Worm (Caenorhabditis elegans) whole organism, late embryonic: ENCODE measurements around the gene C07B5.4.

Source experiments
- C08G9.2 ChIP-seq: sonication (generic microtip); optimal IDR thresholded peaks from 2 replicates; lab custom pipeline; 2016; ENCODE audit warnings: mild to moderate bottlenecking, missing genetic modification characterization, moderate library complexity, missing compliant biosample characterization
- ceh-18 ChIP-seq: sonication (generic microtip); optimal IDR thresholded peaks from 2 replicates; lab custom pipeline; 2016; ENCODE audit warnings: missing genetic modification characterization, missing compliant biosample characterization
- ceh-22 ChIP-seq: sonication (generic microtip); optimal IDR thresholded peaks from 2 replicates; lab custom pipeline; 2017; ENCODE audit warnings: missing biosample characterization, missing genetic modification characterization
- ceh-31 ChIP-seq: sonication (generic microtip); optimal IDR thresholded peaks from 2 replicates; lab custom pipeline; 2016; ENCODE audit warnings: missing genetic modification characterization, missing compliant biosample characterization
- ceh-34 ChIP-seq: sonication (generic microtip); optimal IDR thresholded peaks from 2 replicates; lab custom pipeline; 2016; ENCODE audit warnings: mild to moderate bottlenecking, missing genetic modification characterization, missing compliant biosample characterization
- ceh-6 ChIP-seq: fragments of 200-800 bp; sonication (Bioruptor generic); optimal IDR thresholded peaks from 2 replicates; lab custom pipeline; 2018; ENCODE audit warnings: mild to moderate bottlenecking, missing genetic modification characterization, missing compliant biosample characterization
- che-1 ChIP-seq: sonication (generic microtip); optimal IDR thresholded peaks from 2 replicates; lab custom pipeline; 2016; ENCODE audit warnings: mild to moderate bottlenecking, missing genetic modification characterization, missing compliant biosample characterization
- dmd-4 ChIP-seq: sonication (generic microtip); optimal IDR thresholded peaks from 2 replicates; lab custom pipeline; 2016; ENCODE audit warnings: borderline replicate concordance, missing genetic modification characterization, missing compliant biosample characterization
- ets-4 ChIP-seq: sonication (generic microtip); optimal IDR thresholded peaks from 2 replicates; lab custom pipeline; 2016; ENCODE audit warnings: missing genetic modification characterization, missing compliant biosample characterization
- fax-1 ChIP-seq: sonication (generic microtip); optimal IDR thresholded peaks from 2 replicates; lab custom pipeline; 2016; ENCODE audit warnings: missing genotype, missing genetic modification characterization, missing compliant biosample characterization
- fkh-10 ChIP-seq: fragments of 150-350 bp; optimal IDR thresholded peaks from 2 replicates; lab custom pipeline; 2014; ENCODE audit warnings: missing biosample characterization, missing genetic modification reagents, missing genetic modification characterization
- hlh-13 ChIP-seq: fragments of 200-800 bp; sonication (Bioruptor generic); optimal IDR thresholded peaks from 2 replicates; lab custom pipeline; 2018; ENCODE audit warnings: mild to moderate bottlenecking, missing genetic modification characterization, missing compliant biosample characterization
- nfya-1 ChIP-seq: sonication (generic microtip); optimal IDR thresholded peaks from 2 replicates; lab custom pipeline; 2017; ENCODE audit warnings: missing genetic modification characterization, mild to moderate bottlenecking, missing compliant biosample characterization, antibody characterized with exemption, moderate library complexity
- nhr-11 ChIP-seq: fragments of 150-350 bp; optimal IDR thresholded peaks from 2 replicates; lab custom pipeline; 2014; ENCODE audit warnings: missing biosample characterization, missing genetic modification characterization
- odd-2 ChIP-seq: sonication (generic microtip); optimal IDR thresholded peaks from 2 replicates; lab custom pipeline; 2017; ENCODE audit warnings: antibody characterized with exemption, mild to moderate bottlenecking, missing genetic modification characterization, missing compliant biosample characterization
- pha-2 ChIP-seq: sonication (generic microtip); optimal IDR thresholded peaks from 2 replicates; lab custom pipeline; 2017; ENCODE audit warnings: mild to moderate bottlenecking, missing genetic modification characterization, missing compliant biosample characterization
- pqm-1 ChIP-seq: sonication (generic microtip); optimal IDR thresholded peaks from 2 replicates; lab custom pipeline; 2016; ENCODE audit warnings: missing genetic modification characterization, missing compliant biosample characterization
- rnt-1 ChIP-seq: sonication (generic microtip); optimal IDR thresholded peaks from 2 replicates; lab custom pipeline; 2016; ENCODE audit warnings: missing genetic modification characterization, missing compliant biosample characterization
- sdc-2 ChIP-seq: sonication (generic microtip); optimal IDR thresholded peaks from 2 replicates; lab custom pipeline; 2016; ENCODE audit warnings: missing genotype, missing genetic modification characterization, missing compliant biosample characterization
- sox-2 ChIP-seq: fragments of 200-800 bp; sonication (Bioruptor generic); IDR thresholded peaks from 2 replicates; pipeline ENCODE4 v1.3.6; 2022; ENCODE audit warnings: missing genetic modification reagents, missing genetic modification characterization, missing compliant biosample characterization
- tbx-2 ChIP-seq: sonication (generic microtip); optimal IDR thresholded peaks from 2 replicates; lab custom pipeline; 2016; ENCODE audit warnings: missing genetic modification characterization, missing compliant biosample characterization
- unc-42 ChIP-seq: sonication (generic microtip); optimal IDR thresholded peaks from 2 replicates; lab custom pipeline; 2016; ENCODE audit warnings: missing genotype, missing genetic modification characterization, missing compliant biosample characterization
- unc-55 ChIP-seq: sonication (generic microtip); optimal IDR thresholded peaks from 2 replicates; lab custom pipeline; 2017; ENCODE audit warnings: missing biosample characterization, missing genetic modification reagents, missing genetic modification characterization
- unc-86 ChIP-seq: sonication (generic microtip); optimal IDR thresholded peaks from 2 replicates; lab custom pipeline; 2016; ENCODE audit warnings: missing genetic modification characterization, missing compliant biosample characterization

The C07B5.4 gene

ce11 chrX:9547264-9547751 is 17.8 kb downstream of the C07B5.4 start:
- TF ChIP-seq fax-1 (no peak), unc-55 (GFP tag; lab: Kevin White, UChicago) (peak; percentile 57)

- TF ChIP-seq unc-86 (no peak), ceh-22 (tag; lab: Kevin White, UChicago) (no peak), ets-4 (tag; lab: Kevin White, UChicago) (no peak), odd-2 (tag; lab: Kevin White, UChicago) (no peak), sox-2 (GFP tag; lab: Robert Waterston, UW) (no peak), ceh-31 (tag; lab: Kevin White, UChicago) (no peak), hlh-13 (no peak), nhr-11 (tag; lab: Kevin White, UChicago) (no peak), nfya-1 (no peak), tbx-2 (no peak), unc-55 (GFP tag; lab: Kevin White, UChicago) (no peak), fkh-10 (GFP tag; lab: Kevin White, UChicago) (no peak), ceh-18 (tag; lab: Kevin White, UChicago) (no peak)
These were observed 18.7 kb downstream of the C07B5.4 start for ce11 chrX:9548011-9548795.

ce11 chrX:9548890-9549289 is 19.4 kb downstream of the C07B5.4 start:
- TF ChIP-seq odd-2 (tag; lab: Kevin White, UChicago) (no peak), pha-2 (tag; lab: Kevin White, UChicago) (no peak)

- TF ChIP-seq unc-55 (GFP tag; lab: Kevin White, UChicago) (no peak), unc-42 (tag; lab: Kevin White, UChicago) (peak; percentile 7)
- TF ChIP-seq, all 69 proteins: peak for 1
These were observed 20.4 kb downstream of the C07B5.4 start for ce11 chrX:9549657-9550369.

- no peak for TF ChIP-seq fax-1
- TF ChIP-seq che-1 (tag; lab: Kevin White, UChicago): no peak
- no peak for TF ChIP-seq ets-4 (tag; lab: Kevin White, UChicago)
These were observed 21.1 kb downstream of the C07B5.4 start for ce11 chrX:9550519-9550918.

ce11 chrX:9551112-9551511 is 21.7 kb downstream of the C07B5.4 start:
- no peak for TF ChIP-seq rnt-1 (tag; lab: Kevin White, UChicago)
- peak; percentile 32 for TF ChIP-seq nfya-1

- TF ChIP-seq fkh-10 (GFP tag; lab: Kevin White, UChicago) (no peak), ceh-6 (no peak), ceh-18 (tag; lab: Kevin White, UChicago) (no peak), C08G9.2 (tag; lab: Kevin White, UChicago) (peak; percentile 10), unc-42 (tag; lab: Kevin White, UChicago) (peak; percentile 6), sdc-2 (peak; percentile 26), dmd-4 (tag; lab: Kevin White, UChicago) (no peak), ceh-34 (tag; lab: Kevin White, UChicago) (peak; percentile 14), ceh-31 (tag; lab: Kevin White, UChicago) (peak; percentile 21), ets-4 (tag; lab: Kevin White, UChicago) (no peak), pqm-1 (tag; lab: Kevin White, UChicago) (no peak)
These were observed 22.9 kb downstream of the C07B5.4 start for ce11 chrX:9552404-9552803.
